Worm (Caenorhabditis elegans) whole organism, early embryonic: ENCODE results near the gene gcy-12.

Experiments
- F13C5.2 ChIP-seq: sonication (generic microtip); optimal IDR thresholded peaks from 2 replicates; lab custom pipeline; 2017; ENCODE audit warnings: mild to moderate bottlenecking, missing genetic modification characterization, inconsistent platforms, missing compliant biosample characterization
- scrt-1 ChIP-seq: fragments of 200-800 bp; sonication (Bioruptor generic); IDR thresholded peaks from 2 replicates; pipeline ENCODE4 v1.3.6; 2022; ENCODE audit warnings: missing genetic modification characterization, missing compliant biosample characterization

ce11 chrII:5333729-5334255, 21.9 kb downstream of the gcy-12 start:
- TF ChIP-seq scrt-1 (GFP tag; lab: Robert Waterston, UW) (no peak), F13C5.2 (tag; lab: Kevin White, UChicago) (no peak)
